Worm (Caenorhabditis elegans) whole organism, L2 larva: ENCODE measurements around the gene rfk-1.

ENCODE experiments used
- C34F6.9 ChIP-seq: fragments of 150-350 bp; optimal IDR thresholded peaks from 2 replicates; lab custom pipeline; 2014; ENCODE audit warnings: missing biosample characterization, missing genetic modification characterization
- F13H6.1 ChIP-seq: sonication (generic microtip); optimal IDR thresholded peaks from 2 replicates; lab custom pipeline; 2016; ENCODE audit warnings: missing genetic modification characterization, missing compliant biosample characterization
- R02D3.7 ChIP-seq: fragments of 150-350 bp; optimal IDR thresholded peaks from 2 replicates; lab custom pipeline; 2014; ENCODE audit warnings: missing biosample characterization, missing genetic modification characterization
- Y55F3AM.14 ChIP-seq: fragments of 200-800 bp; sonication (Bioruptor generic); optimal IDR thresholded peaks from 2 replicates; lab custom pipeline; 2018; ENCODE audit warnings: mild to moderate bottlenecking, missing genetic modification characterization, missing compliant biosample characterization
- ZK546.5 ChIP-seq: sonication (generic microtip); optimal IDR thresholded peaks from 2 replicates; lab custom pipeline; 2017; ENCODE audit warnings: missing biosample characterization, missing genetic modification characterization
- alr-1 ChIP-seq: fragments of 150-350 bp; optimal IDR thresholded peaks from 2 replicates; lab custom pipeline; 2014; ENCODE audit warnings: missing biosample characterization, missing genetic modification characterization
- aly-2 ChIP-seq: fragments of 150-350 bp; optimal IDR thresholded peaks from 2 replicates; lab custom pipeline; 2014; ENCODE audit warnings: missing biosample characterization, missing genetic modification characterization
- ama-1 ChIP-seq: fragments of 150-350 bp; optimal IDR thresholded peaks from 2 replicates; lab custom pipeline; 2018; ENCODE audit warnings: inconsistent platforms
- ceh-16 ChIP-seq: fragments of 150-350 bp; optimal IDR thresholded peaks from 2 replicates; lab custom pipeline; 2014; ENCODE audit warnings: missing biosample characterization, missing genetic modification characterization
- ceh-82 ChIP-seq: fragments of 150-350 bp; optimal IDR thresholded peaks from 2 replicates; lab custom pipeline; 2014; ENCODE audit warnings: missing biosample characterization, missing genetic modification characterization
- crh-2 ChIP-seq: sonication (generic microtip); optimal IDR thresholded peaks from 2 replicates; lab custom pipeline; 2017; ENCODE audit warnings: missing biosample characterization, missing genetic modification characterization
- egl-27 ChIP-seq: sonication (generic microtip); optimal IDR thresholded peaks from 3 replicates; lab custom pipeline; 2017; ENCODE audit warnings: missing biosample characterization, missing genetic modification reagents, missing genetic modification characterization
- elt-1 ChIP-seq: fragments of 150-350 bp; optimal IDR thresholded peaks from 2 replicates; lab custom pipeline; 2014; ENCODE audit warnings: missing biosample characterization, missing genetic modification characterization
- fos-1 ChIP-seq: fragments of 150-350 bp; optimal IDR thresholded peaks from 2 replicates; lab custom pipeline; 2014; ENCODE audit warnings: missing biosample characterization, missing genetic modification characterization
- gmeb-1 ChIP-seq: fragments of 150-350 bp; optimal IDR thresholded peaks from 2 replicates; lab custom pipeline; 2014; ENCODE audit warnings: missing biosample characterization, missing genetic modification characterization
- lin-11 ChIP-seq: fragments of 150-350 bp; sonication (generic microtip); optimal IDR thresholded peaks from 2 replicates; lab custom pipeline; 2014; ENCODE audit warnings: missing biosample characterization, missing genetic modification characterization, inconsistent platforms, mixed read lengths
- lin-13 ChIP-seq: fragments of 150-350 bp; optimal IDR thresholded peaks from 2 replicates; lab custom pipeline; 2014; ENCODE audit warnings: missing biosample characterization, missing genetic modification reagents, missing genetic modification characterization
- lsy-2 ChIP-seq, 2 experiments: fragments of 150-350 bp in 1 of 2; sonication (generic microtip) in 1 of 2; optimal IDR thresholded peaks; 2 replicates each; lab custom pipeline; 2014 to 2017; ENCODE audit warnings: missing biosample characterization in 2 of 2, missing genetic modification characterization in 2 of 2
- mab-5 ChIP-seq: fragments of 150-350 bp; optimal IDR thresholded peaks from 2 replicates; lab custom pipeline; 2014; ENCODE audit warnings: missing biosample characterization, missing genetic modification characterization
- nhr-10 ChIP-seq: sonication (generic microtip); optimal IDR thresholded peaks from 2 replicates; lab custom pipeline; 2017; ENCODE audit warnings: missing biosample characterization, missing genetic modification characterization
- nhr-11 ChIP-seq: fragments of 150-350 bp; optimal IDR thresholded peaks from 2 replicates; lab custom pipeline; 2014; ENCODE audit warnings: missing biosample characterization, missing genetic modification characterization
- nhr-129 ChIP-seq: fragments of 150-350 bp; optimal IDR thresholded peaks from 2 replicates; lab custom pipeline; 2014; ENCODE audit warnings: missing biosample characterization, missing genetic modification characterization
- nhr-21 ChIP-seq: fragments of 150-350 bp; optimal IDR thresholded peaks from 2 replicates; lab custom pipeline; 2014; ENCODE audit warnings: missing biosample characterization, missing genetic modification characterization
- nhr-23 ChIP-seq: fragments of 150-350 bp; optimal IDR thresholded peaks from 2 replicates; lab custom pipeline; 2014; ENCODE audit warnings: missing biosample characterization, missing genetic modification reagents, missing genetic modification characterization
- nhr-25 ChIP-seq: fragments of 150-350 bp; sonication (generic microtip); optimal IDR thresholded peaks from 3 replicates; lab custom pipeline; 2014; ENCODE audit warnings: missing biosample characterization, missing genetic modification characterization
- nhr-6 ChIP-seq: fragments of 150-350 bp; optimal IDR thresholded peaks from 2 replicates; lab custom pipeline; 2014; ENCODE audit warnings: missing biosample characterization, missing genetic modification characterization
- nhr-77 ChIP-seq: fragments of 150-350 bp; optimal IDR thresholded peaks from 2 replicates; lab custom pipeline; 2014; ENCODE audit warnings: missing biosample characterization, missing genetic modification characterization
- sem-4 ChIP-seq: fragments of 150-350 bp; optimal IDR thresholded peaks from 2 replicates; lab custom pipeline; 2014; ENCODE audit warnings: missing biosample characterization, missing genetic modification reagents, missing genetic modification characterization
- sma-3 ChIP-seq: sonication (generic microtip); optimal IDR thresholded peaks from 2 replicates; lab custom pipeline; 2016; ENCODE audit warnings: missing genetic modification reagents, missing genetic modification characterization, missing compliant biosample characterization
- sma-9 ChIP-seq, 2 experiments: fragments of 150-350 bp in 1 of 2; sonication (generic microtip) in 1 of 2; optimal IDR thresholded peaks; 2 replicates each; lab custom pipeline; 2014 to 2016; ENCODE audit warnings: missing genetic modification characterization in 2 of 2, mild to moderate bottlenecking in 1 of 2, missing biosample characterization in 1 of 2, missing compliant biosample characterization in 1 of 2, missing genetic modification reagents in 1 of 2, moderate library complexity in 1 of 2
- snpc-4 ChIP-seq: fragments of 150-350 bp; optimal IDR thresholded peaks from 2 replicates; lab custom pipeline; 2014; ENCODE audit warnings: missing biosample characterization, missing genetic modification characterization
- unc-39 ChIP-seq: fragments of 150-350 bp; optimal IDR thresholded peaks from 2 replicates; lab custom pipeline; 2014; ENCODE audit warnings: missing biosample characterization, missing genetic modification characterization
- unc-55 ChIP-seq: fragments of 150-350 bp; sonication (generic microtip); optimal IDR thresholded peaks from 3 replicates; lab custom pipeline; 2014; ENCODE audit warnings: missing biosample characterization, missing genetic modification reagents, missing genetic modification characterization
- unc-62 ChIP-seq: fragments of 150-350 bp; optimal IDR thresholded peaks from 2 replicates; lab custom pipeline; 2014; ENCODE audit warnings: missing biosample characterization, missing genetic modification reagents, missing genetic modification characterization
- ztf-1 ChIP-seq: fragments of 200-800 bp; sonication (Bioruptor generic); conservative IDR thresholded peaks from 2 replicates; pipeline ENCODE4 v1.3.6; 2022; ENCODE audit warnings: missing genetic modification characterization, missing compliant biosample characterization
- ztf-11 ChIP-seq: sonication (generic microtip); optimal IDR thresholded peaks from 2 replicates; lab custom pipeline; 2017; ENCODE audit warnings: missing biosample characterization, missing genetic modification characterization

rfk-1 gene

ce11 chrIV:10374601-10375000, 34.7 kb downstream of the rfk-1 start, which contains the start of gene mask-1:
mask-1 (plus strand) TSS chrIV:10374901.
- TF ChIP-seq Y55F3AM.14 (GFP tag; lab: Kevin White, UChicago) (no peak), F13H6.1 (tag; lab: Kevin White, UChicago) (no peak), gmeb-1 (no peak), C34F6.9 (tag; lab: Kevin White, UChicago) (no peak), unc-39 (tag; lab: Kevin White, UChicago) (no peak), ztf-1 (GFP tag; lab: Robert Waterston, UW) (no peak), nhr-11 (tag; lab: Kevin White, UChicago) (no peak), unc-62 (GFP tag; lab: Kevin White, UChicago) (no peak), sem-4 (no peak), alr-1 (no peak), nhr-77 (tag; lab: Kevin White, UChicago) (no peak), ZK546.5 (tag; lab: Kevin White, UChicago) (no peak), R02D3.7 (no peak), ama-1 (lab: Kevin White, UChicago) (no peak), ceh-16 (tag; lab: Kevin White, UChicago) (no peak), fos-1 (tag; lab: Kevin White, UChicago) (no peak), aly-2 (tag; lab: Kevin White, UChicago) (no peak), nhr-23 (no peak)

- TF ChIP-seq fos-1 (tag; lab: Kevin White, UChicago) (peak; percentile 46), lin-13 (GFP tag; lab: Kevin White, UChicago) (peak; percentile 71), ztf-1 (GFP tag; lab: Robert Waterston, UW) (no peak), nhr-6 (tag; lab: Kevin White, UChicago) (peak; percentile 43), lsy-2 (tag; optimal IDR thresholded peaks at IDR 0.05; lab: Kevin White, UChicago) (peak; percentile 72 to 87), unc-62 (GFP tag; lab: Kevin White, UChicago) (no peak), sem-4 (peak; percentile 9), nhr-25 (peak; percentile 80), aly-2 (tag; lab: Kevin White, UChicago) (no peak), unc-55 (GFP tag; lab: Kevin White, UChicago) (peak; percentile 78), nhr-21 (tag; lab: Kevin White, UChicago) (peak; percentile 17), snpc-4 (no peak), nhr-129 (tag; lab: Kevin White, UChicago) (peak; percentile 48), elt-1 (no peak), sma-3 (GFP tag; lab: Kevin White, UChicago) (peak; percentile 68), egl-27 (tag; lab: Kevin White, UChicago) (peak; percentile 46), sma-9 (GFP tag; optimal IDR thresholded peaks at IDR 0.05; lab: Kevin White, UChicago) (peak; percentile 38), sma-9 (tag; optimal IDR thresholded peaks at IDR 0.05; lab: Kevin White, UChicago) (no peak), nhr-77 (tag; lab: Kevin White, UChicago) (no peak), ztf-11 (tag; lab: Kevin White, UChicago) (no peak), nhr-10 (tag; lab: Kevin White, UChicago) (no peak), crh-2 (tag; lab: Kevin White, UChicago) (peak; percentile 94), C34F6.9 (tag; lab: Kevin White, UChicago) (peak; percentile 92), gmeb-1 (peak; percentile 83), F13H6.1 (tag; lab: Kevin White, UChicago) (peak; percentile 52), R02D3.7 (no peak), ama-1 (lab: Kevin White, UChicago) (peak; percentile 9), mab-5 (tag; lab: Kevin White, UChicago) (peak; percentile 17), lin-11 (peak; percentile 47)
Observed at ce11 chrIV:10373772-10374288, 35.4 kb downstream of the rfk-1 start, which contains the start of gene mpz-5. mpz-5 (minus strand) TSS chrIV:10373822.

DNA sequence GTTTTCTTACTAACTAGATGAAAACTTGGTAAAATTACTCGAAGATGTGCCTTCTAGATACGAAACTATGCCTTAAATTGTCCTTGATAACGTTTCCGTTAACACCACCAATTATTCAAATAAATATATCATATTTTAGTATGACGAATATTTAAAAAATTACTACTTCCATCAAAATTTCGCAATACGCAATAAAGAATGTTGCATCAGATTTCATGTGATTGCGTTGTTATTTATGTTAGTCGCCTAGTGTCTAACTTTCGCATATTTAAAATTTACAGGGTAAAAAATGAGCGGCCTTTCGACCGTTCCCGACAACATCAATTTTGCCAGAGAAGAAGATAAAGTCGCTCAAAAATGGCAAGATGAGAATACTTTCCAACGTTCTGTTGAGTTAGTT, 41.0 kb downstream of the rfk-1 start, which contains the start of gene iars-1:
Gene iars-1, plus strand, starts transcription at position 276 of the 400 bp plus-strand sequence.
- TF ChIP-seq nhr-6 (tag; lab: Kevin White, UChicago), result no peak
- TF ChIP-seq nhr-129 (tag; lab: Kevin White, UChicago), result peak; percentile 11
- TF ChIP-seq, all 48 proteins: peak for 1

DNA sequence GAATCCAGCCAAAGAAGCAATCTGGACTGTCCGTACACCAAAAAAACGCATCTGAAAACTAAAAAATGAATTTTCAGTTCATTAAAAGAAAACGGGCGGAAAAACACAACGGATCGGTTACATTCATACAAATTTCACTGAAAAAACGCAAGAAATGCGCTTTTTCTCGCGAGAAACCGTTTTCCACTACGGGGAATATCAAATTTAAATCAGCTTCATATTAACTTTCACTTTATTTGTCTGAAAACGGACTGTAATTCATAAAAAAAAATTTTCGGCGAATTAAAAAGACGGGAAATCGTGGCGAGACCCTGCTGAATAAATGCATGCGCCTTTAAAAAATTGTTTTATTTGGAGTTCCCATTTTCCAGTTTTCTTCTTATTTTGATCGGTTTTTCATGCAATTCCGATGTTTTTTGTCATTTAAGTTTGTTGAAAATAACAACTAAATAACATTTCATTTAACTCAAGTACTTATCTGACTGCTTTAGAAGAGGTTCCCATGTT, 41.5 kb downstream of the rfk-1 start, which contains the start of gene pges-2:
Gene pges-2, minus strand, starts transcription at position 51 of the 507 bp plus-strand sequence.
- TF ChIP-seq nhr-25 (no peak), unc-55 (GFP tag; lab: Kevin White, UChicago) (peak; percentile 58), fos-1 (tag; lab: Kevin White, UChicago) (no peak), ceh-82 (tag; lab: Kevin White, UChicago) (no peak), lsy-2 (tag; optimal IDR thresholded peaks at IDR 0.05; lab: Kevin White, UChicago) (peak in 1 of 2 experiments; percentile 62), C34F6.9 (tag; lab: Kevin White, UChicago) (peak; percentile 53)
